Fruit fly (Drosophila melanogaster) whole organism, embryonic: ENCODE results near the gene CG5986.

Source experiments
- Abd-B ChIP-seq: fragments of 200-800 bp; sonication (Bioruptor generic); optimal IDR thresholded peaks from 2 replicates; lab custom pipeline; 2018; ENCODE audit warnings: missing biosample characterization, mild to moderate bottlenecking, missing genetic modification characterization, moderate library complexity
- Ada2b ChIP-seq: fragments of 200-800 bp; sonication (Bioruptor generic); IDR thresholded peaks from 2 replicates; pipeline ENCODE4 v1.3.6; 2022; ENCODE audit warnings: missing biosample characterization, missing genetic modification characterization
- Atf-2 ChIP-seq: fragments of 200-800 bp; sonication (Bioruptor generic); optimal IDR thresholded peaks from 2 replicates; lab custom pipeline; 2016; ENCODE audit warnings: missing biosample characterization, missing genetic modification characterization
- CG10979 ChIP-seq: fragments of 200-800 bp; sonication (Bioruptor generic); optimal IDR thresholded peaks from 2 replicates; lab custom pipeline; 2018; ENCODE audit warnings: missing biosample characterization, mild to moderate bottlenecking, missing genetic modification characterization, moderate library complexity
- CG12236 ChIP-seq: fragments of 200-800 bp; sonication (Bioruptor generic); optimal IDR thresholded peaks from 2 replicates; lab custom pipeline; 2016; ENCODE audit warnings: missing biosample characterization, missing genetic modification characterization
- CG13123 ChIP-seq: fragments of 200-800 bp; sonication (Bioruptor generic); optimal IDR thresholded peaks from 2 replicates; lab custom pipeline; 2016; ENCODE audit warnings: missing biosample characterization, missing genetic modification characterization
- CG15479 ChIP-seq: fragments of 200-800 bp; sonication (Bioruptor generic); optimal IDR thresholded peaks from 3 replicates; lab custom pipeline; 2019; ENCODE audit warnings: missing biosample characterization, mild to moderate bottlenecking, missing genetic modification characterization, moderate library complexity
- CG18262 ChIP-seq: fragments of 200-800 bp; optimal IDR thresholded peaks from 3 replicates; lab custom pipeline; 2019; ENCODE audit warnings: missing biosample characterization, mild to moderate bottlenecking, missing genetic modification characterization, moderate library complexity
- CG18619 ChIP-seq: fragments of 200-800 bp; sonication (Bioruptor generic); optimal IDR thresholded peaks from 3 replicates; lab custom pipeline; 2017; ENCODE audit warnings: missing biosample characterization, mild to moderate bottlenecking, missing genetic modification characterization
- CG18764 ChIP-seq: fragments of 200-800 bp; sonication (Bioruptor generic); optimal IDR thresholded peaks from 3 replicates; lab custom pipeline; 2016; ENCODE audit warnings: missing biosample characterization, missing genetic modification characterization
- CG33213 ChIP-seq: fragments of 200-800 bp; sonication (Bioruptor generic); optimal IDR thresholded peaks from 3 replicates; lab custom pipeline; 2016; ENCODE audit warnings: missing biosample characterization, missing genetic modification characterization
- CG34376 ChIP-seq: fragments of 200-800 bp; sonication (Bioruptor generic); optimal IDR thresholded peaks from 2 replicates; lab custom pipeline; 2018; ENCODE audit warnings: missing biosample characterization, mild to moderate bottlenecking, missing genetic modification characterization
- CG3847 ChIP-seq: fragments of 200-800 bp; sonication (Bioruptor generic); IDR thresholded peaks from 2 replicates; pipeline ENCODE4 v1.3.6; 2022; ENCODE audit warnings: missing biosample characterization, missing genetic modification characterization
- CG3995 ChIP-seq: fragments of 200-800 bp; sonication (Bioruptor generic); optimal IDR thresholded peaks from 3 replicates; lab custom pipeline; 2016; ENCODE audit warnings: missing biosample characterization, missing genetic modification characterization
- CG6791 ChIP-seq: fragments of 200-800 bp; sonication (Bioruptor generic); IDR thresholded peaks from 3 replicates; pipeline ENCODE4 v1.3.6; 2022; ENCODE audit warnings: missing biosample characterization, missing genetic modification characterization; ENCODE audit not compliant: partially characterized antibody
- CG6813 ChIP-seq: fragments of 200-800 bp; sonication (Bioruptor generic); optimal IDR thresholded peaks from 2 replicates; lab custom pipeline; 2017; ENCODE audit warnings: missing biosample characterization, missing genetic modification characterization, mild to moderate bottlenecking, moderate library complexity, missing genetic modification reagents
- CG7745 ChIP-seq: fragments of 200-800 bp; sonication (Bioruptor generic); optimal IDR thresholded peaks from 2 replicates; lab custom pipeline; 2018; ENCODE audit warnings: missing biosample characterization, mild to moderate bottlenecking, missing genetic modification characterization, moderate library complexity
- CG9215 ChIP-seq: fragments of 200-800 bp; sonication (Bioruptor generic); IDR thresholded peaks from 2 replicates; pipeline ENCODE4 v1.3.6; 2022; ENCODE audit warnings: missing biosample characterization, missing genetic modification characterization
- CG9932 ChIP-seq: fragments of 200-800 bp; sonication (Bioruptor generic); IDR thresholded peaks from 2 replicates; pipeline ENCODE4 v1.3.6; 2022; ENCODE audit warnings: missing biosample characterization, missing genetic modification characterization
- CoRest ChIP-seq: fragments of 200-800 bp; sonication (Bioruptor generic); optimal IDR thresholded peaks from 3 replicates; lab custom pipeline; 2018; ENCODE audit warnings: missing biosample characterization, mild to moderate bottlenecking, missing genetic modification characterization, moderate library complexity
- Drgx ChIP-seq: fragments of 200-800 bp; sonication (Bioruptor generic); IDR thresholded peaks from 2 replicates; pipeline ENCODE4 v1.3.6; 2022; ENCODE audit warnings: missing biosample characterization, missing genetic modification characterization
- Gsc ChIP-seq: fragments of 200-800 bp; sonication (Bioruptor generic); IDR thresholded peaks from 2 replicates; pipeline ENCODE4 v1.3.6; 2022; ENCODE audit warnings: missing biosample characterization, missing genetic modification characterization
- HLH4C ChIP-seq: fragments of 200-800 bp; sonication (Bioruptor generic); IDR thresholded peaks from 3 replicates; pipeline ENCODE4 v1.3.6; 2022; ENCODE audit warnings: missing biosample characterization, missing genetic modification characterization; ENCODE audit not compliant: partially characterized antibody
- Hsf ChIP-seq: fragments of 200-800 bp; sonication (Bioruptor generic); optimal IDR thresholded peaks from 3 replicates; lab custom pipeline; 2016; ENCODE audit warnings: missing biosample characterization, missing genetic modification characterization
- NfI ChIP-seq: fragments of 200-800 bp; sonication (Bioruptor generic); optimal IDR thresholded peaks from 3 replicates; lab custom pipeline; 2018; ENCODE audit warnings: missing biosample characterization, mild to moderate bottlenecking, missing genetic modification characterization, moderate library complexity
- Pdp1 ChIP-seq, 2 experiments: fragments of 200-800 bp; sonication (Bioruptor generic); optimal IDR thresholded peaks; 3 replicates each; lab custom pipeline; 2016; ENCODE audit warnings: missing biosample characterization in 2 of 2, missing genetic modification characterization in 2 of 2, mild to moderate bottlenecking in 1 of 2, moderate library complexity in 1 of 2
- Poxn ChIP-seq: fragments of 200-800 bp; sonication (Bioruptor generic); IDR thresholded peaks from 2 replicates; pipeline ENCODE4 v1.3.6; 2022; ENCODE audit warnings: missing biosample characterization, missing genetic modification characterization
- Scr ChIP-seq: fragments of 200-800 bp; sonication (Bioruptor generic); IDR thresholded peaks from 2 replicates; pipeline ENCODE4 v1.3.6; 2022; ENCODE audit warnings: missing biosample characterization, missing genetic modification characterization; ENCODE audit not compliant: partially characterized antibody
- Side ChIP-seq: fragments of 200-800 bp; sonication (Bioruptor generic); optimal IDR thresholded peaks from 2 replicates; lab custom pipeline; 2016; ENCODE audit warnings: missing biosample characterization, missing genetic modification characterization
- Sox100B ChIP-seq: fragments of 200-800 bp; sonication (Bioruptor generic); optimal IDR thresholded peaks from 3 replicates; lab custom pipeline; 2018; ENCODE audit warnings: missing biosample characterization, mild to moderate bottlenecking, missing genetic modification characterization
- Tbp ChIP-seq: fragments of >200 bp; optimal IDR thresholded peaks from 2 replicates; lab custom pipeline; 2018; ENCODE audit warnings: missing biosample characterization, missing genetic modification characterization
- amos ChIP-seq: fragments of 200-800 bp; sonication (Bioruptor generic); IDR thresholded peaks from 2 replicates; pipeline ENCODE4 v1.3.6; 2022; ENCODE audit warnings: missing biosample characterization, missing genetic modification characterization; ENCODE audit not compliant: partially characterized antibody
- aop ChIP-seq: fragments of 200-800 bp; sonication (Bioruptor generic); IDR thresholded peaks from 2 replicates; pipeline ENCODE4 v1.3.6; 2022; ENCODE audit warnings: missing biosample characterization, missing genetic modification characterization
- da ChIP-seq: fragments of 200-800 bp; sonication (Bioruptor generic); optimal IDR thresholded peaks from 2 replicates; lab custom pipeline; 2016; ENCODE audit warnings: missing biosample characterization, missing genetic modification characterization
- ems ChIP-seq: fragments of 200-800 bp; sonication (Bioruptor generic); optimal IDR thresholded peaks from 3 replicates; lab custom pipeline; 2016; ENCODE audit warnings: missing biosample characterization, missing genetic modification characterization
- gce ChIP-seq: fragments of 200-800 bp; sonication (Bioruptor generic); IDR thresholded peaks from 3 replicates; pipeline ENCODE4 v1.3.6; 2022; ENCODE audit warnings: missing biosample characterization, missing genetic modification characterization
- h ChIP-seq: fragments of >200 bp; optimal IDR thresholded peaks from 2 replicates; lab custom pipeline; 2017
- ham ChIP-seq: fragments of 200-800 bp; sonication (Bioruptor generic); IDR thresholded peaks from 2 replicates; pipeline ENCODE4 v1.3.6; 2022; ENCODE audit warnings: missing biosample characterization, missing genetic modification characterization
- jigr1 ChIP-seq: fragments of 200-800 bp; sonication (Bioruptor generic); IDR thresholded peaks from 3 replicates; pipeline ENCODE4 v1.3.6; 2022; ENCODE audit warnings: missing biosample characterization, missing genetic modification characterization
- jing ChIP-seq: fragments of 200-800 bp; sonication (Bioruptor generic); optimal IDR thresholded peaks from 2 replicates; lab custom pipeline; 2018; ENCODE audit warnings: missing biosample characterization, mild to moderate bottlenecking, missing genetic modification characterization
- jumu ChIP-seq: fragments of 200-800 bp; sonication (Bioruptor generic); optimal IDR thresholded peaks from 3 replicates; lab custom pipeline; 2016; ENCODE audit warnings: missing biosample characterization, missing genetic modification characterization
- knrl ChIP-seq: fragments of 200-800 bp; sonication (Bioruptor generic); IDR thresholded peaks from 3 replicates; pipeline ENCODE4 v1.3.6; 2022; ENCODE audit warnings: missing biosample characterization, missing genetic modification characterization; ENCODE audit not compliant: partially characterized antibody
- mld ChIP-seq: fragments of 200-800 bp; sonication (Bioruptor generic); IDR thresholded peaks from 3 replicates; pipeline ENCODE4 v1.3.6; 2022; ENCODE audit warnings: missing biosample characterization, missing genetic modification characterization; ENCODE audit not compliant: partially characterized antibody
- otp ChIP-seq: fragments of 200-800 bp; sonication (Bioruptor generic); IDR thresholded peaks from 3 replicates; pipeline ENCODE4, ENCODE4 v1.3.6; 2022; ENCODE audit warnings: missing biosample characterization, missing genetic modification characterization
- ranshi ChIP-seq: fragments of 200-800 bp; sonication (Bioruptor generic); IDR thresholded peaks from 2 replicates; pipeline ENCODE4 v1.3.6; 2022; ENCODE audit warnings: missing biosample characterization, missing genetic modification characterization
- salm ChIP-seq: fragments of 200-800 bp; sonication (Bioruptor generic); optimal IDR thresholded peaks from 2 replicates; lab custom pipeline; 2018; ENCODE audit warnings: missing biosample characterization, mild to moderate bottlenecking, missing genetic modification characterization
- seq ChIP-seq: fragments of 200-800 bp; sonication (Bioruptor generic); IDR thresholded peaks from 2 replicates; pipeline ENCODE4 v1.3.6; 2022; ENCODE audit warnings: missing biosample characterization, missing genetic modification characterization
- tup ChIP-seq: fragments of 200-800 bp; sonication (Bioruptor generic); optimal IDR thresholded peaks from 2 replicates; lab custom pipeline; 2016; ENCODE audit warnings: missing biosample characterization, mild to moderate bottlenecking, missing genetic modification characterization, moderate library complexity
- unpg ChIP-seq: fragments of 200-800 bp; sonication (Bioruptor generic); optimal IDR thresholded peaks from 3 replicates; lab custom pipeline; 2018; ENCODE audit warnings: missing biosample characterization, mild to moderate bottlenecking, missing genetic modification characterization, moderate library complexity
- wdn ChIP-seq: fragments of 200-800 bp; sonication (Bioruptor generic); IDR thresholded peaks from 2 replicates; pipeline ENCODE4 v1.3.6; 2022; ENCODE audit warnings: missing biosample characterization, missing genetic modification characterization
- wor ChIP-seq: fragments of 200-800 bp; sonication (Bioruptor generic); IDR thresholded peaks from 2 replicates; pipeline ENCODE4 v1.3.6; 2022; ENCODE audit warnings: missing biosample characterization, missing genetic modification characterization
- z ChIP-seq: fragments of 200-800 bp; sonication (Bioruptor generic); IDR thresholded peaks from 3 replicates; pipeline ENCODE4 v1.3.6; 2022; ENCODE audit warnings: missing biosample characterization, missing genetic modification characterization

Gene CG5986

DNA sequence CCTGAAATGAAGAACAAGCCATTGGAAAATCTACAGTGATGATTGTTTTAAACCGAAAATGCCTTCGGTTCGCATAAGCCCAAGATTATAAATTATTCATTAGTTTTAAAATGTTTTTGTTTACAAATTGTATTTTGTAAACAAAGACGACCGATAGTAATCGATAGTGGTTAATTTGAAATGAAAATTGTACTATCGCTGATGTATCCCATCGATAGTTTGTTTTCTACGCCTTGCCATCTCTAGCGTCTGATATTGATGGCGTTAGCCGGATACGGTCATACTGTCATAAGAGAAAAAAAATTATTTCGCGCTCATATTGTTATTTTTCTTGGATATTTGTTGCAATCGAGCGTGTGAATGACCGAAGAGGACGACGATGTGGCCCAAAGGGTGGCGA is 10.5 kb downstream of the CG5986 start, which contains the start of gene SMC1 (continued):
- TF ChIP-seq mld (peak; percentile 99), jing (no peak), CoRest (tag; lab: Kevin White, UChicago) (peak; percentile 46), CG3995 (GFP tag; lab: Kevin White, UChicago) (peak; percentile 54), CG7745 (tag; lab: Kevin White, UChicago) (no peak), Abd-B (no peak), CG18262 (peak; percentile 15), Ada2b (GFP tag; lab: Robert Waterston, UW) (no peak), ham (GFP tag; lab: Robert Waterston, UW) (no peak), Scr (peak; percentile 99), CG33213 (GFP tag; lab: Kevin White, UChicago) (peak; percentile 73), CG12236 (no peak), Hsf (peak; percentile 29), salm (tag; lab: Kevin White, UChicago) (no peak), Atf-2 (GFP tag; lab: Kevin White, UChicago) (no peak), gce (GFP tag; lab: Robert Waterston, UW) (no peak), h (lab: Kevin White, UChicago) (no peak), unpg (GFP tag; lab: Kevin White, UChicago) (no peak), CG18619 (GFP tag; lab: Kevin White, UChicago) (no peak), da (no peak), CG13123 (GFP tag; lab: Kevin White, UChicago) (no peak), wor (GFP tag; lab: Robert Waterston, UW) (no peak), CG9932 (GFP tag; lab: Robert Waterston, UW) (no peak), ranshi (GFP tag; lab: Robert Waterston, UW) (no peak), CG15479 (GFP tag; lab: Kevin White, UChicago) (no peak), HLH4C (peak; percentile 98), Tbp (GFP tag; lab: Kevin White, UChicago) (no peak), Gsc (GFP tag; lab: Robert Waterston, UW) (no peak), CG6791 (GFP tag; lab: Robert Waterston, UW) (peak; percentile 100), Pdp1 (GFP tag; optimal IDR thresholded peaks at IDR 0.05; lab: Kevin White, UChicago) (peak in 1 of 2 experiments; percentile 23), NfI (no peak), knrl (GFP tag; lab: Robert Waterston, UW) (peak; percentile 100), ems (GFP tag; lab: Kevin White, UChicago) (peak; percentile 23), Drgx (GFP tag; lab: Robert Waterston, UW) (no peak), Side (GFP tag; lab: Kevin White, UChicago) (no peak), seq (GFP tag; lab: Robert Waterston, UW) (no peak), CG18764 (no peak), z (GFP tag; lab: Robert Waterston, UW) (no peak), amos (GFP tag; lab: Robert Waterston, UW) (peak; percentile 100), otp (GFP tag; lab: Robert Waterston, UW) (no peak), aop (GFP tag; lab: Robert Waterston, UW) (no peak), Poxn (GFP tag; lab: Robert Waterston, UW) (no peak), CG34376 (GFP tag; lab: Kevin White, UChicago) (peak; percentile 42), tup (GFP tag; lab: Kevin White, UChicago) (no peak), CG6813 (GFP tag; lab: Kevin White, UChicago) (no peak), Sox100B (GFP tag; lab: Kevin White, UChicago) (no peak), CG10979 (no peak), jigr1 (no peak; the same call in 2 of the 3 replicates), CG9215 (GFP tag; lab: Robert Waterston, UW) (no peak), jumu (GFP tag; lab: Kevin White, UChicago) (peak; percentile 64), CG3847 (GFP tag; lab: Robert Waterston, UW) (no peak), wdn (no peak)
